Fruit fly (Drosophila melanogaster) whole organism, wandering third instar larva: ENCODE data around the gene Cpr97Eb.

ENCODE experiments used
- Abd-B ChIP-seq: fragments of >200 bp; optimal IDR thresholded peaks from 2 replicates; lab custom pipeline; 2017; ENCODE audit warnings: missing biosample characterization, missing genetic modification characterization
- CG32264 ChIP-seq: fragments of 200-800 bp; sonication (Bioruptor generic); optimal IDR thresholded peaks from 2 replicates; lab custom pipeline; 2016; ENCODE audit warnings: missing biosample characterization, missing genetic modification characterization
- CG9705 ChIP-seq: fragments of 200-800 bp; sonication (Bioruptor generic); optimal IDR thresholded peaks from 2 replicates; lab custom pipeline; 2018; ENCODE audit warnings: missing biosample characterization, mild to moderate bottlenecking, missing genetic modification characterization
- CrebA ChIP-seq: fragments of 200-800 bp; sonication (Bioruptor generic); optimal IDR thresholded peaks from 2 replicates; lab custom pipeline; 2016; ENCODE audit warnings: missing biosample characterization, mild to moderate bottlenecking, missing genetic modification characterization, borderline replicate concordance
- Dif ChIP-seq: fragments of 200-275, 200-300 bp; sonication (Bioruptor generic); optimal IDR thresholded peaks from 2 replicates; lab custom pipeline; 2018; ENCODE audit warnings: missing biosample characterization, missing genetic modification characterization; ENCODE audit not compliant: partially characterized antibody
- GATAd ChIP-seq: sonication (Bioruptor generic); optimal IDR thresholded peaks from 2 replicates; lab custom pipeline; 2016; ENCODE audit warnings: missing biosample characterization, missing genetic modification characterization
- HLH106 ChIP-seq: fragments of 200-800 bp; optimal IDR thresholded peaks from 3 replicates; lab custom pipeline; 2019; ENCODE audit warnings: missing biosample characterization, mild to moderate bottlenecking, missing genetic modification characterization, moderate library complexity
- Hnf4 ChIP-seq: fragments of 200-800 bp; sonication (Bioruptor generic); optimal IDR thresholded peaks from 2 replicates; lab custom pipeline; 2016; ENCODE audit warnings: missing biosample characterization, mild to moderate bottlenecking, missing genetic modification characterization
- Hr78 ChIP-seq: fragments of >200 bp; optimal IDR thresholded peaks from 2 replicates; lab custom pipeline; 2017; ENCODE audit warnings: missing biosample characterization, missing genetic modification characterization
- Hr83 ChIP-seq: fragments of 200-300 bp; sonication (Bioruptor generic); optimal IDR thresholded peaks from 2 replicates; lab custom pipeline; 2016; ENCODE audit warnings: missing biosample characterization, mild to moderate bottlenecking, missing genetic modification characterization, moderate library complexity; ENCODE audit not compliant: poor library complexity, severe bottlenecking
- Jra ChIP-seq: sonication (Bioruptor generic); optimal IDR thresholded peaks from 2 replicates; lab custom pipeline; 2016; ENCODE audit warnings: missing biosample characterization, missing genetic modification characterization
- Mio ChIP-seq: sonication (Bioruptor generic); optimal IDR thresholded peaks from 2 replicates; lab custom pipeline; 2016; ENCODE audit warnings: missing biosample characterization, missing genetic modification characterization
- Myc ChIP-seq: fragments of >200 bp; optimal IDR thresholded peaks from 2 replicates; lab custom pipeline; 2017
- N ChIP-seq: fragments of >200 bp; optimal IDR thresholded peaks from 2 replicates; lab custom pipeline; 2018; ENCODE audit warnings: missing biosample characterization, missing external identifiers, missing genetic modification characterization
- OdsH ChIP-seq: fragments of 200-800 bp; sonication (Bioruptor generic); optimal IDR thresholded peaks from 2 replicates; lab custom pipeline; 2016; ENCODE audit warnings: missing biosample characterization, mild to moderate bottlenecking, missing genetic modification characterization
- Rel ChIP-seq, 2 experiments: fragments of 200-800 bp; sonication (Bioruptor generic) in 1 of 2; optimal IDR thresholded peaks; 2 replicates in 1 of 2; 3 replicates in 1 of 2; lab custom pipeline; 2016 to 2019; ENCODE audit warnings: mild to moderate bottlenecking in 2 of 2, missing biosample characterization in 2 of 2, missing genetic modification characterization in 2 of 2, moderate library complexity in 1 of 2
- Sp1 ChIP-seq: fragments of 200-800 bp; sonication (Bioruptor generic); optimal IDR thresholded peaks from 3 replicates; lab custom pipeline; 2019; ENCODE audit warnings: missing biosample characterization, mild to moderate bottlenecking, missing genetic modification characterization, moderate library complexity
- Vsx2 ChIP-seq: fragments of 200-300, 225-300 bp; sonication (Bioruptor generic); optimal IDR thresholded peaks from 2 replicates; lab custom pipeline; 2018; ENCODE audit warnings: missing biosample characterization, missing genetic modification characterization; ENCODE audit not compliant: partially characterized antibody
- br ChIP-seq: fragments of 200-800 bp; sonication (Bioruptor generic); optimal IDR thresholded peaks from 2 replicates; lab custom pipeline; 2016; ENCODE audit warnings: missing biosample characterization, missing genetic modification characterization
- brk ChIP-seq: fragments of 200-800 bp; sonication (Bioruptor generic); optimal IDR thresholded peaks from 2 replicates; lab custom pipeline; 2016; ENCODE audit warnings: missing biosample characterization, mild to moderate bottlenecking, missing genetic modification characterization
- dl ChIP-seq, 2 experiments: fragments of 175-275, 200-275 bp in 1 of 2; fragments of 200-275 bp in 1 of 2; sonication (Bioruptor generic); optimal IDR thresholded peaks; lab custom pipeline; 2018; ENCODE audit warnings: mild to moderate bottlenecking in 2 of 2, missing biosample characterization in 2 of 2, missing genetic modification characterization in 2 of 2, moderate library complexity in 2 of 2; ENCODE audit not compliant: partially characterized antibody in 2 of 2, insufficient read depth in 1 of 2
- dmrt93B ChIP-seq: fragments of 200-800 bp; sonication (Bioruptor generic); optimal IDR thresholded peaks from 2 replicates; lab custom pipeline; 2018; ENCODE audit warnings: missing biosample characterization, mild to moderate bottlenecking, missing genetic modification characterization
- dsf ChIP-seq: sonication (Bioruptor generic); optimal IDR thresholded peaks from 2 replicates; lab custom pipeline; 2016; ENCODE audit warnings: missing biosample characterization, missing genetic modification characterization, borderline replicate concordance
- ey ChIP-seq: fragments of 200-800 bp; sonication (Bioruptor generic); optimal IDR thresholded peaks from 2 replicates; lab custom pipeline; 2016; ENCODE audit warnings: missing biosample characterization, missing genetic modification characterization
- foxo ChIP-seq, 2 experiments: fragments of 200-800 bp; sonication (Bioruptor generic); optimal IDR thresholded peaks; 2 replicates in 1 of 2; 3 replicates in 1 of 2; lab custom pipeline; 2016 to 2017; ENCODE audit warnings: missing biosample characterization in 2 of 2, missing genetic modification characterization in 2 of 2
- fru ChIP-seq: fragments of 200-800 bp; sonication (Bioruptor generic); optimal IDR thresholded peaks from 3 replicates; lab custom pipeline; 2016; ENCODE audit warnings: missing biosample characterization, mild to moderate bottlenecking, missing genetic modification characterization
- h ChIP-seq: fragments of 200-800 bp; sonication (Bioruptor generic); optimal IDR thresholded peaks from 3 replicates; lab custom pipeline; 2016; ENCODE audit warnings: missing biosample characterization, mild to moderate bottlenecking, missing genetic modification characterization
- jim ChIP-seq: fragments of 175-275, 200-325 bp; sonication (Bioruptor generic); optimal IDR thresholded peaks from 2 replicates; lab custom pipeline; 2016; ENCODE audit warnings: missing biosample characterization, mild to moderate bottlenecking, missing genetic modification characterization
- lola ChIP-seq: fragments of >200 bp; optimal IDR thresholded peaks from 2 replicates; lab custom pipeline; 2017; ENCODE audit warnings: missing biosample characterization, missing genetic modification characterization
- pan ChIP-seq: fragments of >200 bp; optimal IDR thresholded peaks from 2 replicates; lab custom pipeline; 2017
- psq ChIP-seq: fragments of 200-800 bp; sonication (Bioruptor generic); optimal IDR thresholded peaks from 3 replicates; lab custom pipeline; 2017; ENCODE audit warnings: missing biosample characterization, mild to moderate bottlenecking, missing genetic modification characterization, moderate library complexity
- rgr ChIP-seq: fragments of 200-800 bp; sonication (Bioruptor generic); optimal IDR thresholded peaks from 3 replicates; lab custom pipeline; 2016; ENCODE audit warnings: missing biosample characterization, mild to moderate bottlenecking, missing genetic modification characterization
- sage ChIP-seq: fragments of 200-800 bp; sonication (Bioruptor generic); optimal IDR thresholded peaks from 2 replicates; lab custom pipeline; 2016; ENCODE audit warnings: missing biosample characterization, mild to moderate bottlenecking, missing genetic modification characterization
- sv ChIP-seq: fragments of 200-800 bp; sonication (Bioruptor generic); optimal IDR thresholded peaks from 3 replicates; lab custom pipeline; 2016; ENCODE audit warnings: missing biosample characterization, missing genetic modification characterization
- tai ChIP-seq: sonication (Bioruptor generic); optimal IDR thresholded peaks from 2 replicates; lab custom pipeline; 2016; ENCODE audit warnings: missing biosample characterization, missing genetic modification characterization
- woc ChIP-seq: sonication (Bioruptor generic); optimal IDR thresholded peaks from 2 replicates; lab custom pipeline; 2016; ENCODE audit warnings: missing biosample characterization, mild to moderate bottlenecking, missing genetic modification characterization

Cpr97Eb gene

DNA sequence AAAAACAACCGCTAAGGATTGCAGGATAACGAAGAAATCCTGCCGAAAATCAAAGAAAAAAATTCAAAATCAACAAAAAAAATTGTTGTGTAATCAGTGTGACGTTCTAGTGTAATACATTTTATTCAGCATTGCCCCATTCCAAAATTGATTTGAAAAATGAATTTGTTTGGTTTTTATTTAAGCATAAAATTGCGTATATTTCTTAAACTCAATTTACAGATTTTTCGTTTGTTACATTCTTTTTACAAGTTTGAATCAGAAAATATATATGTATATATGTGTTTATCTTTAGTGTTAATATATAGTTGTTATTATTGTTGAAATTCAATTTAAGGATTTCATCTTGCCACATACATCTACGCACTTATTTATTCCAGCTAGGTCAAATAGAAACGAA is 33.7 kb upstream of the Cpr97Eb start, which contains the start of gene CG6059:
CG6059 (minus strand) TSS at position 101 of the 400 bp plus-strand sequence.
- no peak for TF ChIP-seq sv (GFP tag; lab: Kevin White, UChicago)
- no peak for TF ChIP-seq Dif (GFP tag; lab: Kevin White, UChicago)
- TF ChIP-seq CrebA (GFP tag; lab: Kevin White, UChicago) = no peak
- no peak for TF ChIP-seq Jra (GFP tag; lab: Kevin White, UChicago)
- no peak for TF ChIP-seq GATAd (GFP tag; lab: Kevin White, UChicago)
- TF ChIP-seq dsf (GFP tag; lab: Kevin White, UChicago) = no peak
- no peak for TF ChIP-seq dmrt93B (GFP tag; lab: Kevin White, UChicago)
- TF ChIP-seq rgr (GFP tag; lab: Kevin White, UChicago) = no peak
- no peak for TF ChIP-seq fru (GFP tag; lab: Kevin White, UChicago)
- no peak for TF ChIP-seq h (GFP tag; lab: Kevin White, UChicago)
- no peak for TF ChIP-seq brk (GFP tag; lab: Kevin White, UChicago)
- no peak for TF ChIP-seq Hnf4 (GFP tag; lab: Kevin White, UChicago)
- TF ChIP-seq Vsx2 (GFP tag; lab: Kevin White, UChicago) = no peak
- no peak for TF ChIP-seq lola (GFP tag; lab: Kevin White, UChicago)
- no peak for TF ChIP-seq sage (GFP tag; lab: Kevin White, UChicago)

dm6 chr3R:27118346-27118745 is 27.4 kb upstream of the Cpr97Eb start, which contains the start of gene CG5882:
CG5882 (plus strand) TSS chr3R:27118646.
- TF ChIP-seq jim (GFP tag; lab: Kevin White, UChicago) = no peak

DNA sequence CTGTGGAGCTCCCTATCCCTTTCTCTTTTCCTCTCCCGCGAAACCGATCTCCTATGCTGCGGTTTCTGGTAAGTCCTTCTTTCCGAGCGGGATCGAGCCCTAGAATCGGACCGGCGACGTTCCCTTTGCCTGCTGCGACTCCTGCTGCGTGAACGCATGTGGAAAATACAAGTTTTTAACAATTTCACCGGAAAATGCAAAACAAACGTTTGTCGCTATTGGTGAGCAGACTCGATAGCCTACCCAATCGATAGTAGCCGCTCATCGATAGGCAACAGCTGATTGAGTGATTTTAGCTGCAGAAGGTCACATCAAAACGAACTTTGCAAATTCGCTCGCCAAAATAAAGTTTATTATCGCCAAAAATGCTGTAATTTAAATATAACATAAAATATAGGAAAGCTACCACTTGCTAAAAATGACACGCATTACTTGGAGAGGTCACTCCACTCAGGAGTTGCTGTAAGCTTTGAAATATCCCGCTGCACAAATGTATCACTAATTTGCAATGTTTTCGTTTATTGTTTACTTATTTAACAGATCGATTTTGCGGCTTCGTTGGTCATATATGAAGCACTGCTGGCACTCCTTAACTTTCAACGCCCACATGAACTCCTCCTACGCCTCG is 25.6 kb upstream of the Cpr97Eb start, which contains the start of the genes CG6066 and CG5880:
CG6066 (minus strand) TSS at position 243 of the 628 bp plus-strand sequence.
CG5880 (plus strand) TSS at position 281 of the 628 bp plus-strand sequence.
- TF ChIP-seq Hr78 (GFP tag; lab: Kevin White, UChicago) (no peak), Hr83 (no peak), sv (GFP tag; lab: Kevin White, UChicago) (no peak), Vsx2 (GFP tag; lab: Kevin White, UChicago) (no peak), Myc (lab: Kevin White, UChicago) (no peak)

DNA sequence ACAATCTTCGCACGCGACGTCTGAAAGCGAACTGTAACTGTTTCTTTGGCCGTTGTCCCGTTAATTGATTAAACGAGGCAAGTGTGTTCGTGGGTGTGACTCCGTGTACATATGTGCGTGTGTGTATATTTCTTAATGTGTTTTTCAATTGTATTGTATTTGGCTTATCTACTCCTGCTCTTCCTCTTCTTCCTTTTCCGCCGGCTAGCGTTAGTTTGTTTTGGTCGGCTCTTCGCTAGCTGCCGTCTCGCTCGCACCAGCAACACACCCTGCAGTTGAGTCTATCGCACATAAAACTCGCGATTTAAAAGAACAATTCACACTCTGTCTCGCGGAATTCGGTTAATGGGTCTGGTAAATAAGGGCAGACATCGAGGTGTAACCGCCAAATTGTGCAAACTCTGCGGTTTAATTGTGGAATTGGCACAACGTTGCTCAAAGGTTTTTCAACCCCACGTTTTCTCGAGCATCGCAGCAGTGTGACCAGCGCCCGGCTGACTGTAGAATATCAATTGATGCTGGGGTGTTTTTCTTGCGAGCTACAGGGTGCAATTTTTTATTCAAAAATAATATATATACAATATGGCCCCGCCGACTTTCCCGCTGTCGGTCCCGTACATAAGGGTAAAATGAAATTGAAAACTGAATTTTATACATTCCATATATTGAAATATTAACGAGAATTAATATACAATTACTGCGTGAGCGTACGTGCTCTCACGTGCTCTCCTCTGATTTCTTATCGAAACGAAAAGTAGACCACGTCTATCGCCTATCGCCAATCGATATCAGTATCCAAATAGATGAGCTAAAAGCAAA is 21.1 kb upstream of the Cpr97Eb start, which contains the start of the genes gb and CG5815:
gb (minus strand) TSS at position 487 of the 819 bp plus-strand sequence.
CG5815 (plus strand) TSS at position 783 of the 819 bp plus-strand sequence.
- TF ChIP-seq pan (lab: Kevin White, UChicago) (no peak), CG32264 (GFP tag; lab: Kevin White, UChicago) (peak; percentile 66), dl (GFP tag; optimal IDR thresholded peaks at IDR 0.05; lab: Kevin White, UChicago; ENCODE audit: insufficient read depth in 1 of 2, partially characterized antibody in 2 of 2) (no peak), CG9705 (GFP tag; lab: Kevin White, UChicago) (peak; percentile 84), brk (GFP tag; lab: Kevin White, UChicago) (no peak), woc (GFP tag; lab: Kevin White, UChicago) (no peak), dmrt93B (GFP tag; lab: Kevin White, UChicago) (peak; percentile 81), Dif (GFP tag; lab: Kevin White, UChicago) (no peak), psq (GFP tag; lab: Kevin White, UChicago) (peak; percentile 98), jim (GFP tag; lab: Kevin White, UChicago) (no peak), dsf (GFP tag; lab: Kevin White, UChicago) (no peak), lola (GFP tag; lab: Kevin White, UChicago) (no peak), foxo (GFP tag; optimal IDR thresholded peaks at IDR 0.05; lab: Kevin White, UChicago) (peak; percentile 35 to 92), br (GFP tag; lab: Kevin White, UChicago) (peak; percentile 90), ey (GFP tag; lab: Kevin White, UChicago) (peak; percentile 87), fru (GFP tag; lab: Kevin White, UChicago) (peak; percentile 87), Vsx2 (GFP tag; lab: Kevin White, UChicago) (no peak), h (GFP tag; lab: Kevin White, UChicago) (peak; percentile 92), N (GFP tag; lab: Kevin White, UChicago) (no peak), GATAd (GFP tag; lab: Kevin White, UChicago) (peak; percentile 7), OdsH (GFP tag; lab: Kevin White, UChicago) (peak; percentile 89), Mio (peak; percentile 76), Jra (GFP tag; lab: Kevin White, UChicago) (no peak), tai (GFP tag; lab: Kevin White, UChicago) (no peak), Abd-B (GFP tag; lab: Kevin White, UChicago) (no peak), Hr78 (GFP tag; lab: Kevin White, UChicago) (no peak), rgr (GFP tag; lab: Kevin White, UChicago) (peak; percentile 92), Hr83 (peak; percentile 91), Hnf4 (GFP tag; lab: Kevin White, UChicago) (no peak), sage (GFP tag; lab: Kevin White, UChicago) (no peak), sv (GFP tag; lab: Kevin White, UChicago) (peak; percentile 88), Myc (lab: Kevin White, UChicago) (no peak), Rel (GFP tag; optimal IDR thresholded peaks at IDR 0.05; lab: Kevin White, UChicago) (peak; percentile 76), Rel (tag; optimal IDR thresholded peaks at IDR 0.05; lab: Kevin White, UChicago) (peak; percentile 67), HLH106 (tag; lab: Kevin White, UChicago) (peak; percentile 93), Sp1 (GFP tag; lab: Kevin White, UChicago) (peak; percentile 88)
